Worm (Caenorhabditis elegans): ENCODE results near the gene F55B11.5.

- no peak for TF ChIP-seq F44E2.7 (GFP tag; IDR thresholded peaks at IDR 0.05)
- no peak for TF ChIP-seq lsy-2 (tag; optimal IDR thresholded peaks at IDR 0.05)
These were observed 42.4 kb upstream of the F55B11.5 start for ce11 chrIV:14385140-14385539.

Data from whole organism, L4 larva.